Worm (Caenorhabditis elegans) whole organism, midembryonic: ENCODE measurements around the gene W05E10.5.

Experiments used
- T22C8.4 ChIP-seq: fragments of 200-800 bp; sonication (Bioruptor generic); IDR thresholded peaks from 2 replicates; pipeline ENCODE4 v1.3.6; 2022; ENCODE audit warnings: missing genetic modification characterization, missing compliant biosample characterization
- flt-1 ChIP-seq: fragments of 200-800 bp; sonication (Bioruptor generic); IDR thresholded peaks from 2 replicates; pipeline ENCODE4 v1.3.6; 2022; ENCODE audit warnings: missing genetic modification characterization, missing compliant biosample characterization
- med-1 ChIP-seq: sonication (generic microtip); optimal IDR thresholded peaks from 2 replicates; lab custom pipeline; 2017; ENCODE audit warnings: missing genetic modification characterization, mild to moderate bottlenecking, missing compliant biosample characterization, antibody characterized with exemption, missing genetic modification reagents; ENCODE audit not compliant: insufficient read depth
- ztf-23 ChIP-seq: fragments of 200-800 bp; sonication (Bioruptor generic); IDR thresholded peaks from 2 replicates; pipeline ENCODE4 v1.3.6; 2022; ENCODE audit warnings: missing genetic modification reagents, missing genetic modification characterization, missing compliant biosample characterization

ce11 chrV:11682858-11683257, 12.6 kb downstream of the W05E10.5 start:
- TF ChIP-seq flt-1 (GFP tag; lab: Robert Waterston, UW): no peak
- TF ChIP-seq T22C8.4 (GFP tag; lab: Robert Waterston, UW): no peak
- no peak for TF ChIP-seq med-1 (GFP tag; lab: Kevin White, UChicago)
- TF ChIP-seq ztf-23 (GFP tag; lab: Robert Waterston, UW): no peak
